Worm (Caenorhabditis elegans): ENCODE results near the gene F20D12.7.

Gene F20D12.7

DNA sequence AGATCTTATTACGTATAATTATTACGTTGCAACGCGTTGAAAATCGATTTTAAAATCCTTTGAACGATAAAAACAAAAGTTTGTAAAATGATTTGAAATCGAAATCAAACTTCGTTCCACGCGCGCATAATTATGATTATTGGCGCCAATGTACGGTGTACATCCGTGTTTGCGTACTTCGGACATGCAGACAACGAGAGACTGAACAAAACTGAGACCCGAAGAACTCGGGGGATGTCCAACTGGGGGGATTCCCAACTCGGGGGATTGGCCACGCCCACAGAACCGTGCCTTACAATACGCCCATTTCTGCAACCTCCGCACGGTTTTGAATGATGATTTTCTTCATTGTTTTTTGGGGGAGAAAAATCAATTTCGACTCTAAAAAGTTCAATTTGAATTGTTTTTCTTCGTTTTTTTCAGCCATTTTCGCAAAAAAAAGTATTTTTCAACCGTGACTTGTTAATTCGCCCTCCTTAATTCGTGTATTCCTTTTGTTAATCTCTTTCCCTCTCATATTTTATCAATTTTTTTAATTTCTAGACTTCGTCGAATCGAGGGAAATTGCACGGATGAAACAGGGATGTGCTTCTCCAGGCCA is 8.3 kb upstream of the F20D12.7 start, which contains the start of gene F20D12.12:
TSS of gene F20D12.12 (plus strand) at position 542 of the 601 bp plus-strand sequence.
- peak; percentile 34; the same call in 1 of the 2 replicates for TF ChIP-seq unc-3 (GFP tag; conservative IDR thresholded peaks at IDR 0.05)
- peak; percentile 32 for TF ChIP-seq unc-3 (tag; optimal IDR thresholded peaks at IDR 0.05)
- TF ChIP-seq mec-3 (tag; optimal IDR thresholded peaks at IDR 0.05; ENCODE audit: borderline replicate concordance): peak; percentile 22
- TF ChIP-seq F13H6.1 (tag; optimal IDR thresholded peaks at IDR 0.05): peak; percentile 50
- TF ChIP-seq zip-5 (tag; optimal IDR thresholded peaks at IDR 0.05): peak; percentile 51
- peak; percentile 14 for TF ChIP-seq ahr-1 (tag; optimal IDR thresholded peaks at IDR 0.05)
- peak; percentile 64 for TF ChIP-seq tbx-7 (tag; optimal IDR thresholded peaks at IDR 0.05)
- TF ChIP-seq ttx-3 (tag; optimal IDR thresholded peaks at IDR 0.05): peak; percentile 46
- TF ChIP-seq tbx-2 (tag; optimal IDR thresholded peaks at IDR 0.05): peak; percentile 81
- TF ChIP-seq ceh-45 (GFP tag; IDR thresholded peaks at IDR 0.05): peak; percentile 58; the same call in 1 of the 2 replicates
- peak; percentile 76 for TF ChIP-seq ceh-18 (tag; optimal IDR thresholded peaks at IDR 0.05)
- peak; percentile 72 for TF ChIP-seq nfya-1 (tag; optimal IDR thresholded peaks at IDR 0.05)
- peak; percentile 67 for TF ChIP-seq unc-42 (tag; optimal IDR thresholded peaks at IDR 0.05)
- TF ChIP-seq elt-2 (tag; optimal IDR thresholded peaks at IDR 0.05): peak; percentile 44
- TF ChIP-seq rnt-1 (tag; optimal IDR thresholded peaks at IDR 0.05): peak; percentile 79
- peak; percentile 31 for TF ChIP-seq fkh-6 (tag; optimal IDR thresholded peaks at IDR 0.05)
- TF ChIP-seq fax-1 (tag; optimal IDR thresholded peaks at IDR 0.05): peak; percentile 46
- TF ChIP-seq ceh-14 (tag; optimal IDR thresholded peaks at IDR 0.05): peak; percentile 68
- peak; percentile 68 for TF ChIP-seq ref-2 (tag; optimal IDR thresholded peaks at IDR 0.05)
- peak; percentile 4 for TF ChIP-seq hlh-15 (tag; optimal IDR thresholded peaks at IDR 0.05)
- peak; percentile 85 for TF ChIP-seq ceh-31 (tag; optimal IDR thresholded peaks at IDR 0.05)
- peak; percentile 66 for TF ChIP-seq C08G9.2 (tag; optimal IDR thresholded peaks at IDR 0.05)
- peak; percentile 32 for TF ChIP-seq unc-86 (tag; optimal IDR thresholded peaks at IDR 0.05)
- peak; percentile 56 for TF ChIP-seq ets-4 (tag; optimal IDR thresholded peaks at IDR 0.05)
- peak; percentile 45 for TF ChIP-seq ceh-2 (tag; optimal IDR thresholded peaks at IDR 0.05)
- TF ChIP-seq ceh-34 (tag; optimal IDR thresholded peaks at IDR 0.05): peak; percentile 72

ce11 chrIV:7946457-7946856 is 7.7 kb upstream of the F20D12.7 start, which contains the start of gene czw-1:
Gene czw-1, minus strand, starts transcription at chrIV:7946825.
- TF ChIP-seq nhr-11 (tag; optimal IDR thresholded peaks at IDR 0.05) (no peak), hlh-6 (tag; optimal IDR thresholded peaks at IDR 0.05) (no peak), gmeb-2 (tag; optimal IDR thresholded peaks at IDR 0.05) (no peak), ceh-24 (tag; optimal IDR thresholded peaks at IDR 0.05) (no peak), elt-4 (tag; optimal IDR thresholded peaks at IDR 0.05) (no peak), hlh-30 (tag; optimal IDR thresholded peaks at IDR 0.05; ENCODE audit: insufficient read depth) (no peak), ceh-6 (GFP tag; optimal IDR thresholded peaks at IDR 0.05) (no peak), tbx-2 (tag; optimal IDR thresholded peaks at IDR 0.05) (no peak), C08G9.2 (tag; optimal IDR thresholded peaks at IDR 0.05) (no peak), nhr-232 (tag; optimal IDR thresholded peaks at IDR 0.05) (no peak), K09A11.1 (tag; optimal IDR thresholded peaks at IDR 0.05; ENCODE audit: insufficient read depth) (no peak), ceh-18 (tag; optimal IDR thresholded peaks at IDR 0.05) (no peak), pros-1 (tag; optimal IDR thresholded peaks at IDR 0.05) (no peak), madf-2 (tag; optimal IDR thresholded peaks at IDR 0.05) (no peak), ets-4 (tag; optimal IDR thresholded peaks at IDR 0.05) (no peak), che-1 (tag; optimal IDR thresholded peaks at IDR 0.05) (no peak)

- TF ChIP-seq ceh-34 (tag; optimal IDR thresholded peaks at IDR 0.05): peak; percentile 27
- TF ChIP-seq fkh-6 (tag; optimal IDR thresholded peaks at IDR 0.05): no peak
Measured at ce11 chrIV:7943272-7943671, 4.5 kb upstream of the F20D12.7 start.

Measured in whole organism, late embryonic.